Worm (Caenorhabditis elegans) whole organism, midembryonic: ENCODE data around the gene gldi-6.
A peak's percentile ranks its signal among the peaks of the same experiment; 100 is the strongest.

Source experiments
- T22C8.4 ChIP-seq: fragments of 200-800 bp; sonication (Bioruptor generic); IDR thresholded peaks from 2 replicates; pipeline ENCODE4 v1.3.6; 2022; ENCODE audit warnings: missing genetic modification characterization, missing compliant biosample characterization
- cog-1 ChIP-seq: sonication (generic microtip); optimal IDR thresholded peaks from 2 replicates; lab custom pipeline; 2016; ENCODE audit warnings: missing genetic modification characterization, missing compliant biosample characterization
- flt-1 ChIP-seq: fragments of 200-800 bp; sonication (Bioruptor generic); IDR thresholded peaks from 2 replicates; pipeline ENCODE4 v1.3.6; 2022; ENCODE audit warnings: missing genetic modification characterization, missing compliant biosample characterization
- klf-2 ChIP-seq: fragments of 200-800 bp; sonication (Bioruptor generic); conservative IDR thresholded peaks from 2 replicates; pipeline ENCODE4 v1.3.6; 2022; ENCODE audit warnings: missing genetic modification reagents, missing genetic modification characterization, missing compliant biosample characterization
- med-1 ChIP-seq: sonication (generic microtip); optimal IDR thresholded peaks from 2 replicates; lab custom pipeline; 2017; ENCODE audit warnings: missing genetic modification characterization, mild to moderate bottlenecking, missing compliant biosample characterization, antibody characterized with exemption, missing genetic modification reagents; ENCODE audit not compliant: insufficient read depth
- ref-1 ChIP-seq: fragments of 200-800 bp; sonication (Bioruptor generic); conservative IDR thresholded peaks from 2 replicates; pipeline ENCODE4 v1.3.6; 2022; ENCODE audit warnings: missing genetic modification reagents, missing genetic modification characterization, missing compliant biosample characterization
- tab-1 ChIP-seq: fragments of 200-800 bp; sonication (Bioruptor generic); IDR thresholded peaks from 2 replicates; pipeline ENCODE4 v1.3.6; 2022; ENCODE audit warnings: missing genetic modification characterization, missing compliant biosample characterization
- ztf-23 ChIP-seq: fragments of 200-800 bp; sonication (Bioruptor generic); IDR thresholded peaks from 2 replicates; pipeline ENCODE4 v1.3.6; 2022; ENCODE audit warnings: missing genetic modification reagents, missing genetic modification characterization, missing compliant biosample characterization
- ztf-29 ChIP-seq: fragments of 200-800 bp; sonication (Bioruptor generic); IDR thresholded peaks from 2 replicates; pipeline ENCODE4 v1.3.6; 2022; ENCODE audit warnings: missing genetic modification reagents, missing genetic modification characterization, missing compliant biosample characterization

Gene gldi-6

ce11 chrII:3446647-3447046 lies at the start of gene gldi-6, which contains the start of gene C16C8.20:
Gene gldi-6 (plus strand): TSS chrII:3446947.
Gene C16C8.20 (plus strand): TSS chrII:3446947.
- TF ChIP-seq ref-1 (GFP tag; lab: Robert Waterston, UW): no peak
- TF ChIP-seq klf-2 (GFP tag; lab: Robert Waterston, UW): no peak
- no peak for TF ChIP-seq med-1 (GFP tag; lab: Kevin White, UChicago)
- no peak for TF ChIP-seq flt-1
- no peak for TF ChIP-seq ztf-23 (GFP tag; lab: Robert Waterston, UW)
- TF ChIP-seq ztf-29: no peak
- no peak for TF ChIP-seq tab-1 (GFP tag; lab: Robert Waterston, UW)
- no peak for TF ChIP-seq T22C8.4 (GFP tag; lab: Robert Waterston, UW)
- TF ChIP-seq cog-1: no peak

DNA sequence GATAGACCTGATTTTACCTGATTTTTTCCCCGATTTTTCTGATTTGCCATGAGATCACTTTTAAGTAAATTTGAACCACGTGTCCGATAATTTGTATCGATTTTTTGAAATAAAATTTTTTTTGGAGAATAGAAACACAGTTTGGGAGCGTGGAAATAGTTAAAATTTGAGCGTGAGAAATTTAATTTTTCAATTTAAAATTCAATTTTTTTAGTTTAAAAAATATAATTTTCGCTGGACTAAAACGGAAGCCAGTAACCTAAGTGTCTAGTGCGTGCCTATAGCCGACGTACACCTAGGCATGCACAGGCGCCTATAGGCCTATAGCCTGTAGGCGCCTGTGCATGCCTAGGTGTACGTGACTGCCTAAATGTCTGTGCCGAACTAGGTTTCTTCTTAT lies 47.5 kb upstream of the gldi-6 start, which contains the start of gene nep-9:
nep-9 (minus strand) TSS at position 101 of the 400 bp plus-strand sequence.
- TF ChIP-seq ztf-23 (GFP tag; lab: Robert Waterston, UW) (no peak), tab-1 (GFP tag; lab: Robert Waterston, UW) (no peak), ztf-29 (no peak), ref-1 (GFP tag; lab: Robert Waterston, UW) (no peak), flt-1 (no peak), T22C8.4 (GFP tag; lab: Robert Waterston, UW) (no peak), klf-2 (GFP tag; lab: Robert Waterston, UW) (no peak), med-1 (GFP tag; lab: Kevin White, UChicago) (no peak), cog-1 (no peak)

DNA sequence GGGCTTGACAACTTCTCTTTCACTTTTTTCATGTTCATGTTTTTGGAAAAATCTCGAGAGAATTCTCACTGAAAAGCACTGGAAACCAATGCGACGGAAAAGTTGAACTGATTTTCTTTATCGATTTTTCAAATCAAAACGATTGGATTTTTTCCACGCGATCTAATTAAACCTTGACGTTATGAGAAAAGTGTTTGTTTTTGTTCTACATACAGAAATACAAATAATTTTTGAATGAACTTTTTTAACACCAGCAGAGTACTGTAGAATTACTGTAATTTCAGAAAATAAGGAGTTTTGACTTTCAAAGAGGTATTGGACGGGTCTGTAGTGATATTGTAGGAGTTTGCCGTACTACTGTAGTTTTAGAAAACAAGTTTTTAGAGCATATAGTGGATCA lies 43.9 kb upstream of the gldi-6 start, which contains the start of gene nep-10:
nep-10 (minus strand) TSS at position 101 of the 400 bp plus-strand sequence.
- TF ChIP-seq ztf-23 (GFP tag; lab: Robert Waterston, UW): no peak
- TF ChIP-seq med-1 (GFP tag; lab: Kevin White, UChicago): no peak
- no peak for TF ChIP-seq cog-1
- no peak for TF ChIP-seq T22C8.4 (GFP tag; lab: Robert Waterston, UW)
- no peak for TF ChIP-seq flt-1
- TF ChIP-seq tab-1 (GFP tag; lab: Robert Waterston, UW): no peak
- TF ChIP-seq ref-1 (GFP tag; lab: Robert Waterston, UW): no peak

DNA sequence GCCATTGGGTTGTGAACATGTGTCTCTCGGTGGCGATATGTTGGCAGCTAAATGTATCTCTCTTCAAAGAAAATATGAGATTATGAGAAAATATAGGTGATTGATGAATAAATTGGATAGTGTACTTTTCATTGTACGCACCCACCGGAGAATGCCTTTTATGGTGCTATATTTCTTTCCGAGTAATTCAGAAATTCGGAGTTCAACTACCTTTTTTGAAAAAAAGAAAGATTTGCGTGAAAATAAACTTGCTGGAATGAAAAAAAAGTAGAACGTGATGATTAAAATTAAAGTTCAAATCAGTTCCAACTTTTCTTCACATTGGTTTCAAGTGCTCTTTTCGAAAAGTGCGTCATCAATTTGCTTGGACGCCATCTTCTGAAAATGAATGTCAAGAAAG lies 43.2 kb upstream of the gldi-6 start, which contains the start of gene nep-8:
nep-8 (plus strand) TSS at position 301 of the 400 bp plus-strand sequence.
- TF ChIP-seq tab-1 (GFP tag; lab: Robert Waterston, UW): no peak
- TF ChIP-seq med-1 (GFP tag; lab: Kevin White, UChicago): no peak
- TF ChIP-seq T22C8.4 (GFP tag; lab: Robert Waterston, UW): no peak
- no peak for TF ChIP-seq klf-2 (GFP tag; lab: Robert Waterston, UW)
- TF ChIP-seq ztf-23 (GFP tag; lab: Robert Waterston, UW): no peak
- no peak for TF ChIP-seq ztf-29

ce11 chrII:3414383-3414910 lies 32.3 kb upstream of the gldi-6 start, which contains the start of the genes F18A12.7 and F18A12.2:
Gene F18A12.7 (minus strand): TSS chrII:3414483.
Gene F18A12.2 (plus strand): TSS chrII:3414860.
- TF ChIP-seq ztf-29 (no peak), flt-1 (no peak), med-1 (GFP tag; lab: Kevin White, UChicago) (no peak), T22C8.4 (GFP tag; lab: Robert Waterston, UW) (no peak), klf-2 (GFP tag; lab: Robert Waterston, UW) (no peak), ref-1 (GFP tag; lab: Robert Waterston, UW) (no peak), ztf-23 (GFP tag; lab: Robert Waterston, UW) (no peak), cog-1 (no peak), tab-1 (GFP tag; lab: Robert Waterston, UW) (no peak)

DNA sequence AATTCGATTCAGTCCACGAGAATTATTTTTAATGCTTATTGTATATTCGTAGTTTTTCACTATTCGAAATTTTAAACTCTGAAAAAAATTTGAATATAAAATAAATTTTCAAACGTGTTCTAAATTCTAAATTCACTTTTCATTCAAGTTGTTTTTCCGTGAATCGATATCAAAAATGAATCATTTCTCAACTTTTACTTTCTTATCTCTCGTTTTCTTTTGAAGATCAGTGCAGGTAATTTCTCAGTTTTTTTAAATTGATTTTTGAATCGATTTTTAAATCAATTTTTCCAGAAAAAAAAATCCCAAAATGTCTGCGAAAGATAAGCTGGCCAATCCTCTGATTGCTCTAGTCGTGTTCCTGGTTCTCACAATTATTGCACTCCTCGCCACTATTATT lies 30.2 kb upstream of the gldi-6 start, which contains the start of gene nep-6:
nep-6 (plus strand) TSS at position 301 of the 400 bp plus-strand sequence.
- TF ChIP-seq klf-2 (GFP tag; lab: Robert Waterston, UW): no peak
- TF ChIP-seq ref-1 (GFP tag; lab: Robert Waterston, UW): no peak
- no peak for TF ChIP-seq cog-1
- no peak for TF ChIP-seq ztf-23 (GFP tag; lab: Robert Waterston, UW)
- TF ChIP-seq ztf-29: no peak
- no peak for TF ChIP-seq tab-1 (GFP tag; lab: Robert Waterston, UW)
- TF ChIP-seq flt-1: no peak
- no peak for TF ChIP-seq med-1 (GFP tag; lab: Kevin White, UChicago)
- no peak for TF ChIP-seq T22C8.4 (GFP tag; lab: Robert Waterston, UW)

- TF ChIP-seq ref-1 (GFP tag; lab: Robert Waterston, UW) (no peak), T22C8.4 (GFP tag; lab: Robert Waterston, UW) (no peak), med-1 (GFP tag; lab: Kevin White, UChicago) (no peak), flt-1 (no peak), ztf-29 (no peak), cog-1 (no peak), ztf-23 (GFP tag; lab: Robert Waterston, UW) (no peak), tab-1 (GFP tag; lab: Robert Waterston, UW) (no peak), klf-2 (GFP tag; lab: Robert Waterston, UW) (no peak)
Measured at ce11 chrII:3422938-3423337, 23.8 kb upstream of the gldi-6 start.

DNA sequence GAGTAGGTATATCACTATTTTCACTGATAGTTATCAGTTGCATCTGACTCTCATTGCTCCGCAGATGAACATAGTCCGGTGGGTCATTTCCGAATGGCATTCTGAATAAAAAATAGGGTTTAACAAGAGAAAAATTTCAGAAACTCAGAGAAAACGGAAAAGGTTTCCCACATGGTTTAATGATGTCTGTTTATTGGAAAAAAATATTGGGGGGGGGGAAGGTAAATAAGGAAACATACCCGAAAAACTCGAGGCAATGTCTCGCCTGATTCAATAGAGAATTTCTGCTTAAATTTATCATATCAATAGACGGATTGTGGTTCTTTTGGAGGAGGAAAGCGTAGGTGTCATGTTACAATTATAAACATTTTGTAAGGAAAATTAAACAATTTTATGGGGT lies 21.3 kb upstream of the gldi-6 start, which contains the start of gene nep-11:
nep-11 (minus strand) TSS at position 101 of the 400 bp plus-strand sequence.
- TF ChIP-seq T22C8.4 (GFP tag; lab: Robert Waterston, UW): no peak
- TF ChIP-seq ref-1 (GFP tag; lab: Robert Waterston, UW): no peak
- TF ChIP-seq flt-1: no peak
- TF ChIP-seq klf-2 (GFP tag; lab: Robert Waterston, UW): no peak
- no peak for TF ChIP-seq ztf-29
- no peak for TF ChIP-seq cog-1
- no peak for TF ChIP-seq med-1 (GFP tag; lab: Kevin White, UChicago)
- TF ChIP-seq tab-1 (GFP tag; lab: Robert Waterston, UW): no peak
- TF ChIP-seq ztf-23 (GFP tag; lab: Robert Waterston, UW): no peak

ce11 chrII:3428158-3428704 lies 18.5 kb upstream of the gldi-6 start:
- TF ChIP-seq ztf-23 (GFP tag; lab: Robert Waterston, UW): peak; percentile 56; the same call in 1 of the 2 replicates
- TF ChIP-seq ztf-29: no peak
- no peak for TF ChIP-seq med-1 (GFP tag; lab: Kevin White, UChicago)
- TF ChIP-seq T22C8.4 (GFP tag; lab: Robert Waterston, UW): 0 out of 2 replicates have a peak, but pooled peaks have one; percentile 16
- no peak for TF ChIP-seq cog-1
- TF ChIP-seq ref-1 (GFP tag; lab: Robert Waterston, UW): no peak
- TF ChIP-seq flt-1: no peak
- TF ChIP-seq tab-1 (GFP tag; lab: Robert Waterston, UW): no peak
- no peak for TF ChIP-seq klf-2 (GFP tag; lab: Robert Waterston, UW)
